Worm (Caenorhabditis elegans): ENCODE measurements around the gene C25G4.17.

ce11 chrIV:12463370-12463769, 21.6 kb downstream of the C25G4.17 start, which contains the start of gene C25G4.8:
- TF ChIP-seq aly-2 (tag; optimal IDR thresholded peaks at IDR 0.05) (no peak), lin-35 (GFP tag; optimal IDR thresholded peaks at IDR 0.05) (no peak), mdl-1 (tag; optimal IDR thresholded peaks at IDR 0.05) (no peak), ztf-4 (tag; optimal IDR thresholded peaks at IDR 0.05) (no peak), pqm-1 (tag; optimal IDR thresholded peaks at IDR 0.05) (no peak), unc-130 (tag; optimal IDR thresholded peaks at IDR 0.05) (no peak), lsy-2 (tag; optimal IDR thresholded peaks at IDR 0.05) (no peak), nhr-90 (tag; optimal IDR thresholded peaks at IDR 0.05; ENCODE audit: poor library complexity) (no peak)
